Fruit fly (Drosophila melanogaster) whole organism, prepupa: ENCODE results near the gene bsf.
A peak's percentile ranks its signal among the peaks of the same experiment; 100 is the strongest.

Source experiments
- Blimp-1 ChIP-seq: fragments of 200-800 bp; sonication (Bioruptor generic); optimal IDR thresholded peaks from 3 replicates; lab custom pipeline; 2017; ENCODE audit warnings: missing biosample characterization, missing genetic modification characterization, mild to moderate bottlenecking, moderate library complexity, missing genetic modification reagents
- CG10631 ChIP-seq: fragments of 200-800 bp; sonication (Bioruptor generic); optimal IDR thresholded peaks from 2 replicates; lab custom pipeline; 2016; ENCODE audit warnings: missing biosample characterization, missing genetic modification characterization
- CG10669 ChIP-seq: fragments of 200-800 bp; sonication (Bioruptor generic); optimal IDR thresholded peaks from 3 replicates; lab custom pipeline; 2018; ENCODE audit warnings: missing biosample characterization, mild to moderate bottlenecking, missing genetic modification characterization, moderate library complexity
- CG11294 ChIP-seq: fragments of 200-800 bp; sonication (Bioruptor generic); IDR thresholded peaks from 2 replicates; pipeline ENCODE4 v1.3.6; 2022; ENCODE audit warnings: missing biosample characterization, missing genetic modification characterization
- CG11762 ChIP-seq: fragments of 200-800 bp; sonication (Bioruptor generic); optimal IDR thresholded peaks from 3 replicates; lab custom pipeline; 2016; ENCODE audit warnings: missing biosample characterization, missing genetic modification characterization; ENCODE audit not compliant: insufficient read depth
- CG15336 ChIP-seq: fragments of 200-800 bp; sonication (Bioruptor generic); IDR thresholded peaks from 2 replicates; pipeline ENCODE4 v1.3.6; 2022; ENCODE audit warnings: missing biosample characterization, missing genetic modification characterization
- CG1621 ChIP-seq: fragments of 200-800 bp; sonication (Bioruptor generic); optimal IDR thresholded peaks from 3 replicates; lab custom pipeline; 2018; ENCODE audit warnings: missing biosample characterization, mild to moderate bottlenecking, missing genetic modification characterization
- CG16779 ChIP-seq: fragments of 200-800 bp; sonication (Bioruptor generic); optimal IDR thresholded peaks from 3 replicates; lab custom pipeline; 2017; ENCODE audit warnings: missing biosample characterization, mild to moderate bottlenecking, missing genetic modification characterization
- CG3032 ChIP-seq: fragments of 200-800 bp; optimal IDR thresholded peaks from 2 replicates; lab custom pipeline; 2019; ENCODE audit warnings: missing biosample characterization, mild to moderate bottlenecking, missing genetic modification characterization, moderate library complexity
- CG31627 ChIP-seq: fragments of 200-800 bp; sonication (Bioruptor generic); optimal IDR thresholded peaks from 3 replicates; lab custom pipeline; 2016; ENCODE audit warnings: missing biosample characterization, missing genetic modification characterization
- CG32006 ChIP-seq: fragments of 200-800 bp; sonication (Bioruptor generic); optimal IDR thresholded peaks from 3 replicates; lab custom pipeline; 2017; ENCODE audit warnings: missing biosample characterization, mild to moderate bottlenecking, missing genetic modification characterization
- CG34406 ChIP-seq: fragments of 200-800 bp; sonication (Bioruptor generic); optimal IDR thresholded peaks from 3 replicates; lab custom pipeline; 2016; ENCODE audit warnings: missing biosample characterization, missing genetic modification characterization
- CG3919 ChIP-seq: fragments of 200-800 bp; sonication (Bioruptor generic); optimal IDR thresholded peaks from 3 replicates; lab custom pipeline; 2016; ENCODE audit warnings: missing biosample characterization, missing genetic modification characterization
- CG4318 ChIP-seq: fragments of 200-800 bp; sonication (Bioruptor generic); optimal IDR thresholded peaks from 3 replicates; lab custom pipeline; 2017; ENCODE audit warnings: missing biosample characterization, mild to moderate bottlenecking, missing genetic modification characterization
- CG6163 ChIP-seq: fragments of 200-800 bp; sonication (Bioruptor generic); IDR thresholded peaks from 3 replicates; pipeline ENCODE4 v1.3.6; 2022; ENCODE audit warnings: missing biosample characterization, missing genetic modification characterization
- CG6276 ChIP-seq: fragments of 200-800 bp; sonication (Bioruptor generic); optimal IDR thresholded peaks from 2 replicates; lab custom pipeline; 2017; ENCODE audit warnings: missing biosample characterization, mild to moderate bottlenecking, missing genetic modification characterization
- CG6792 ChIP-seq: fragments of 200-800 bp; sonication (Bioruptor generic); optimal IDR thresholded peaks from 3 replicates; lab custom pipeline; 2016; ENCODE audit warnings: missing biosample characterization, missing genetic modification characterization
- CG6854 ChIP-seq: fragments of 200-800 bp; sonication (Bioruptor generic); optimal IDR thresholded peaks from 2 replicates; lab custom pipeline; 2017; ENCODE audit warnings: missing biosample characterization, mild to moderate bottlenecking, missing genetic modification characterization
- CG7368 ChIP-seq: fragments of 200-800 bp; sonication (Bioruptor generic); optimal IDR thresholded peaks from 3 replicates; lab custom pipeline; 2016; ENCODE audit warnings: missing biosample characterization, missing genetic modification characterization
- CG8319 ChIP-seq: fragments of 200-800 bp; sonication (Bioruptor generic); optimal IDR thresholded peaks from 3 replicates; lab custom pipeline; 2016; ENCODE audit warnings: missing biosample characterization, missing genetic modification characterization
- CG8632 ChIP-seq: fragments of 200-800 bp; sonication (Bioruptor generic); optimal IDR thresholded peaks from 3 replicates; lab custom pipeline; 2016; ENCODE audit warnings: missing biosample characterization, missing genetic modification characterization
- CG9139 ChIP-seq: fragments of 200-800 bp; sonication (Bioruptor generic); optimal IDR thresholded peaks from 3 replicates; lab custom pipeline; 2017; ENCODE audit warnings: missing biosample characterization, mild to moderate bottlenecking, missing genetic modification characterization
- Eip75B ChIP-seq: fragments of 200-800 bp; sonication (Bioruptor generic); optimal IDR thresholded peaks from 3 replicates; lab custom pipeline; 2016; ENCODE audit warnings: missing biosample characterization, missing genetic modification characterization
- Eip78C ChIP-seq: fragments of 200-800 bp; sonication (Bioruptor generic); peaks from one replicate; lab custom pipeline; 2016; ENCODE audit warnings: missing biosample characterization, missing genetic modification characterization
- Ets96B ChIP-seq: fragments of 200-800 bp; optimal IDR thresholded peaks from 2 replicates; lab custom pipeline; 2019; ENCODE audit warnings: missing biosample characterization, mild to moderate bottlenecking, missing genetic modification characterization, moderate library complexity
- Gug ChIP-seq: fragments of 200-800 bp; sonication (Bioruptor generic); IDR thresholded peaks from 2 replicates; pipeline ENCODE4 v1.3.6; 2022; ENCODE audit warnings: missing biosample characterization, missing genetic modification characterization
- Hr38 ChIP-seq: sonication (Bioruptor generic); optimal IDR thresholded peaks from 2 replicates; lab custom pipeline; 2016; ENCODE audit warnings: missing biosample characterization, missing genetic modification characterization
- Hr39 ChIP-seq: fragments of 200-800 bp; sonication (Bioruptor generic); optimal IDR thresholded peaks from 2 replicates; lab custom pipeline; 2016; ENCODE audit warnings: missing biosample characterization, missing genetic modification characterization
- Hr4 ChIP-seq: fragments of 200-800 bp; sonication (Bioruptor generic); optimal IDR thresholded peaks from 3 replicates; lab custom pipeline; 2016; ENCODE audit warnings: missing biosample characterization, missing genetic modification characterization
- Met ChIP-seq: fragments of 200-800 bp; sonication (Bioruptor generic); optimal IDR thresholded peaks from 3 replicates; lab custom pipeline; 2016; ENCODE audit warnings: missing biosample characterization, missing genetic modification characterization
- OdsH ChIP-seq: fragments of 200-800 bp; sonication (Bioruptor generic); optimal IDR thresholded peaks from 3 replicates; lab custom pipeline; 2016; ENCODE audit warnings: missing biosample characterization, missing genetic modification characterization
- Sox102F ChIP-seq: fragments of 200-800 bp; sonication (Bioruptor generic); optimal IDR thresholded peaks from 2 replicates; lab custom pipeline; 2016; ENCODE audit warnings: missing biosample characterization, mild to moderate bottlenecking, missing genetic modification characterization
- Sox14 ChIP-seq: fragments of 200-800 bp; sonication (Bioruptor generic); optimal IDR thresholded peaks from 3 replicates; lab custom pipeline; 2016; ENCODE audit warnings: missing biosample characterization, missing genetic modification characterization
- Sox15 ChIP-seq: fragments of 200-800 bp; sonication (Bioruptor generic); optimal IDR thresholded peaks from 3 replicates; lab custom pipeline; 2016; ENCODE audit warnings: missing biosample characterization, missing genetic modification characterization
- cyc ChIP-seq: fragments of 200-800 bp; sonication (Bioruptor generic); optimal IDR thresholded peaks from 3 replicates; lab custom pipeline; 2016; ENCODE audit warnings: missing biosample characterization, missing genetic modification characterization
- dac ChIP-seq: fragments of 200-800 bp; sonication (Bioruptor generic); optimal IDR thresholded peaks from 2 replicates; lab custom pipeline; 2017; ENCODE audit warnings: missing biosample characterization, mild to moderate bottlenecking, missing genetic modification characterization
- dsx ChIP-seq: fragments of 200-800 bp; optimal IDR thresholded peaks from 3 replicates; lab custom pipeline; 2019; ENCODE audit warnings: missing biosample characterization, mild to moderate bottlenecking, missing genetic modification characterization, moderate library complexity; ENCODE audit not compliant: poor library complexity, severe bottlenecking
- eg ChIP-seq: fragments of 200-800 bp; sonication (Bioruptor generic); IDR thresholded peaks from 3 replicates; pipeline ENCODE4 v1.3.6; 2022; ENCODE audit warnings: missing biosample characterization, missing genetic modification characterization
- esn ChIP-seq: fragments of 200-800 bp; sonication (Bioruptor generic); optimal IDR thresholded peaks from 2 replicates; lab custom pipeline; 2016; ENCODE audit warnings: missing biosample characterization, mild to moderate bottlenecking, missing genetic modification characterization, moderate library complexity
- fd59A ChIP-seq: fragments of 200-800 bp; sonication (Bioruptor generic); optimal IDR thresholded peaks from 2 replicates; lab custom pipeline; 2017; ENCODE audit warnings: missing biosample characterization, mild to moderate bottlenecking, missing genetic modification characterization, missing genetic modification reagents
- fd85E ChIP-seq: fragments of 200-800 bp; sonication (Bioruptor generic); optimal IDR thresholded peaks from 3 replicates; lab custom pipeline; 2016; ENCODE audit warnings: missing biosample characterization, missing genetic modification characterization
- fkh ChIP-seq: fragments of 200-800 bp; sonication (Bioruptor generic); optimal IDR thresholded peaks from 3 replicates; lab custom pipeline; 2017; ENCODE audit warnings: missing biosample characterization, mild to moderate bottlenecking, missing genetic modification characterization, moderate library complexity
- net ChIP-seq: fragments of 200-800 bp; sonication (Bioruptor generic); optimal IDR thresholded peaks from 3 replicates; lab custom pipeline; 2016; ENCODE audit warnings: missing biosample characterization, missing genetic modification characterization
- salr ChIP-seq, 2 experiments: fragments of 200-800 bp; sonication (Bioruptor generic); optimal IDR thresholded peaks; 3 replicates each; lab custom pipeline; 2016 to 2018; ENCODE audit warnings: missing biosample characterization in 2 of 2, missing genetic modification characterization in 2 of 2, mild to moderate bottlenecking in 1 of 2
- spab ChIP-seq: fragments of 200-800 bp; sonication (Bioruptor generic); optimal IDR thresholded peaks from 2 replicates; lab custom pipeline; 2017; ENCODE audit warnings: missing biosample characterization, mild to moderate bottlenecking, missing genetic modification characterization, missing genetic modification reagents
- ss ChIP-seq, 2 experiments: fragments of 200-800 bp; sonication (Bioruptor generic); optimal IDR thresholded peaks; 2 replicates in 1 of 2; 3 replicates in 1 of 2; lab custom pipeline; 2017 to 2018; ENCODE audit warnings: mild to moderate bottlenecking in 2 of 2, missing biosample characterization in 2 of 2, missing genetic modification characterization in 2 of 2, moderate library complexity in 1 of 2
- svp ChIP-seq: fragments of 200-800 bp; sonication (Bioruptor generic); peaks from one replicate; lab custom pipeline; 2016; ENCODE audit warnings: missing biosample characterization, missing genetic modification characterization
- vri ChIP-seq: fragments of 200-800 bp; sonication (Bioruptor generic); optimal IDR thresholded peaks from 3 replicates; lab custom pipeline; 2016; ENCODE audit warnings: missing biosample characterization, mild to moderate bottlenecking, missing genetic modification characterization

The bsf gene

dm6 chr2L:18478509-18479176 lies 24.3 kb upstream of the bsf start (continued):
- TF ChIP-seq Gug (GFP tag; lab: Robert Waterston, UW) (no peak), CG1621 (tag; lab: Kevin White, UChicago) (no peak), CG32006 (GFP tag; lab: Kevin White, UChicago) (peak; percentile 24), CG31627 (GFP tag; lab: Kevin White, UChicago) (no peak), CG4318 (GFP tag; lab: Kevin White, UChicago) (no peak), OdsH (GFP tag; lab: Kevin White, UChicago) (no peak), Eip78C (peak; percentile 73), dac (GFP tag; lab: Kevin White, UChicago) (no peak), Sox15 (GFP tag; lab: Kevin White, UChicago) (no peak), CG11762 (GFP tag; lab: Kevin White, UChicago) (no peak), Blimp-1 (GFP tag; lab: Kevin White, UChicago) (no peak), dsx (GFP tag; lab: Kevin White, UChicago) (no peak), CG10669 (no peak), Hr39 (GFP tag; lab: Kevin White, UChicago) (no peak), Met (no peak), Ets96B (no peak), ss (GFP tag; optimal IDR thresholded peaks at IDR 0.05; lab: Kevin White, UChicago) (no peak)

dm6 chr2L:18477455-18477854 lies 23.1 kb upstream of the bsf start:
- TF ChIP-seq CG11294 = peak; percentile 62
- peak; percentile 91 for TF ChIP-seq CG3032 (tag; lab: Kevin White, UChicago)
- peak; percentile 83 for TF ChIP-seq esn
- peak; percentile 69 for TF ChIP-seq cyc
- TF ChIP-seq Hr4 (GFP tag; lab: Kevin White, UChicago) = peak; percentile 51
- TF ChIP-seq Met = peak; percentile 73
- peak; percentile 87 for TF ChIP-seq CG8632 (GFP tag; lab: Kevin White, UChicago)
- peak; percentile 85 for TF ChIP-seq CG15336 (GFP tag; lab: Robert Waterston, UW)
- peak; percentile 40 for TF ChIP-seq Blimp-1 (GFP tag; lab: Kevin White, UChicago)
- peak; percentile 85 for TF ChIP-seq eg
- no peak for TF ChIP-seq Hr38 (GFP tag; lab: Kevin White, UChicago)
- peak; percentile 90 for TF ChIP-seq CG34406 (GFP tag; lab: Kevin White, UChicago)
- TF ChIP-seq CG9139 (GFP tag; lab: Kevin White, UChicago) = peak; percentile 93
- TF ChIP-seq CG16779 (tag; lab: Kevin White, UChicago) = no peak
- peak; percentile 56 for TF ChIP-seq CG11762 (GFP tag; lab: Kevin White, UChicago)
- peak; percentile 89 for TF ChIP-seq svp (GFP tag; lab: Kevin White, UChicago)
- peak; percentile 72 for TF ChIP-seq CG8319 (GFP tag; lab: Kevin White, UChicago)
- peak; percentile 73 for TF ChIP-seq Sox102F (GFP tag; lab: Kevin White, UChicago)
- TF ChIP-seq salr (GFP tag; optimal IDR thresholded peaks at IDR 0.05; lab: Kevin White, UChicago) = peak; percentile 55 to 74
- TF ChIP-seq fkh = no peak
- TF ChIP-seq spab = peak; percentile 83
- peak; percentile 80 for TF ChIP-seq Eip75B (GFP tag; lab: Kevin White, UChicago)
- peak; percentile 48 for TF ChIP-seq CG6854 (GFP tag; lab: Kevin White, UChicago)
- TF ChIP-seq CG7368 = peak; percentile 82
- peak; percentile 69 for TF ChIP-seq Gug (GFP tag; lab: Robert Waterston, UW)
- TF ChIP-seq CG6792 = peak; percentile 85
- TF ChIP-seq CG10631 (GFP tag; lab: Kevin White, UChicago) = peak; percentile 86
- peak; percentile 81 for TF ChIP-seq fd59A (GFP tag; lab: Kevin White, UChicago)
- peak; percentile 57 for TF ChIP-seq Sox14
- peak; percentile 90 to 95 for TF ChIP-seq ss (GFP tag; optimal IDR thresholded peaks at IDR 0.05; lab: Kevin White, UChicago)
- TF ChIP-seq Ets96B = peak; percentile 92
- TF ChIP-seq CG31627 (GFP tag; lab: Kevin White, UChicago) = peak; percentile 42
- peak; percentile 92 for TF ChIP-seq CG6163 (GFP tag; lab: Robert Waterston, UW)
- TF ChIP-seq net (GFP tag; lab: Kevin White, UChicago) = peak; percentile 87
- peak; percentile 91 for TF ChIP-seq CG3919 (GFP tag; lab: Kevin White, UChicago)
- TF ChIP-seq fd85E (GFP tag; lab: Kevin White, UChicago) = peak; percentile 41
- peak; percentile 96 for TF ChIP-seq Eip78C
- TF ChIP-seq vri (GFP tag; lab: Kevin White, UChicago) = peak; percentile 44
- TF ChIP-seq CG6276 (GFP tag; lab: Kevin White, UChicago) = peak; percentile 32
